Fruit fly (Drosophila melanogaster): ENCODE measurements around the gene CG15765.

The CG15765 gene

DNA sequence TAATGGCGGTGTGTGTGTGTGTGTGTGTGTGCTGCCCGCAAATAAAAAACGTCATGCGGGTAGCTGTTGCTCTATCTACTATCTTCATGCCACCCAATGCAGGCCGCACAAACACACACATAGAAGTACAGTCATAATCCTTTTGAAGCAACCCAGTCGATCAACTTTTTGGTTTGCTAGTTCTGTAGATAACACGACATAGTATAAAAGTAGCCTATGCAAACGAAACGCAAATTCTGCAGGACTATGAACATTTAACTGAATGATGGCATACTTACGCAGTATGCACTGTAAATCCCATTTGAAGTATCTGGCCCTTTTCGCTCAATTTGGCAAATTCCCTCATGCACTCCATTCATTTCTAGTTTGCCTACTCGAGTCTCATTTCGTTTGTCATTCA, 47.7 kb downstream of the CG15765 start (continued):
- TF ChIP-seq ftz-f1 (GFP tag; optimal IDR thresholded peaks at IDR 0.05), result no peak
- no peak for TF ChIP-seq CG3838 (GFP tag; optimal IDR thresholded peaks at IDR 0.05)
- TF ChIP-seq zen2 (GFP tag; IDR thresholded peaks at IDR 0.05; ENCODE audit: partially characterized antibody), result no peak
- TF ChIP-seq Kr (GFP tag; optimal IDR thresholded peaks at IDR 0.05), result no peak
- TF ChIP-seq peb (GFP tag; IDR thresholded peaks at IDR 0.05), result no peak
- no peak for TF ChIP-seq p53 (GFP tag; optimal IDR thresholded peaks at IDR 0.05)
- TF ChIP-seq bowl (GFP tag; IDR thresholded peaks at IDR 0.05), result no peak
- TF ChIP-seq klu (GFP tag; IDR thresholded peaks at IDR 0.05), result no peak
- TF ChIP-seq CG14667 (GFP tag; IDR thresholded peaks at IDR 0.05), result no peak
- no peak for TF ChIP-seq Oli (tag; optimal IDR thresholded peaks at IDR 0.05)
- TF ChIP-seq CG17361 (GFP tag; IDR thresholded peaks at IDR 0.05), result no peak
- TF ChIP-seq Sox102F (GFP tag; optimal IDR thresholded peaks at IDR 0.05), result no peak
- no peak for TF ChIP-seq lola (GFP tag; optimal IDR thresholded peaks at IDR 0.05)
- TF ChIP-seq CG14965 (GFP tag; optimal IDR thresholded peaks at IDR 0.05; ENCODE audit: borderline replicate concordance), result no peak
- no peak for TF ChIP-seq CG7987 (GFP tag; optimal IDR thresholded peaks at IDR 0.05)
- no peak for TF ChIP-seq knrl (GFP tag; IDR thresholded peaks at IDR 0.05; ENCODE audit: partially characterized antibody)
- TF ChIP-seq gfzf (GFP tag; optimal IDR thresholded peaks at IDR 0.05), result no peak
- no peak for TF ChIP-seq prd (optimal IDR thresholded peaks at IDR 0.05)
- TF ChIP-seq prd (GFP tag; IDR thresholded peaks at IDR 0.05), result peak; percentile 40; the same call in 1 of the 3 replicates
- no peak for TF ChIP-seq Aef1 (GFP tag; IDR thresholded peaks at IDR 0.05)
- peak; percentile 16 for TF ChIP-seq Myb (GFP tag; optimal IDR thresholded peaks at IDR 0.05)
- no peak for TF ChIP-seq H15 (GFP tag; IDR thresholded peaks at IDR 0.05)
- no peak for TF ChIP-seq CG6175 (GFP tag; IDR thresholded peaks at IDR 0.05)
- TF ChIP-seq NfI (GFP tag; optimal IDR thresholded peaks at IDR 0.05), result no peak
- TF ChIP-seq Hmr (GFP tag; optimal IDR thresholded peaks at IDR 0.05), result peak; percentile 23
- no peak for TF ChIP-seq kay (GFP tag; optimal IDR thresholded peaks at IDR 0.05)
- peak; percentile 2 for TF ChIP-seq PHDP (tag; optimal IDR thresholded peaks at IDR 0.05)
- TF ChIP-seq chn (GFP tag; optimal IDR thresholded peaks at IDR 0.05), result no peak
- no peak for TF ChIP-seq ase (GFP tag; IDR thresholded peaks at IDR 0.05)
- no peak for TF ChIP-seq pfk (GFP tag; optimal IDR thresholded peaks at IDR 0.05)
- TF ChIP-seq D19A (tag; optimal IDR thresholded peaks at IDR 0.05), result no peak
- TF ChIP-seq org-1 (GFP tag; optimal IDR thresholded peaks at IDR 0.05), result no peak
- no peak for TF ChIP-seq CG10267 (tag; optimal IDR thresholded peaks at IDR 0.05)
- no peak for TF ChIP-seq Opbp (GFP tag; IDR thresholded peaks at IDR 0.05; ENCODE audit: partially characterized antibody)
- TF ChIP-seq ind (GFP tag; optimal IDR thresholded peaks at IDR 0.05), result peak; percentile 26
- peak; percentile 42 for TF ChIP-seq sens (GFP tag)
- no peak for TF ChIP-seq CG9797 (GFP tag; optimal IDR thresholded peaks at IDR 0.05)
- TF ChIP-seq Ets97D (GFP tag; optimal IDR thresholded peaks at IDR 0.05), result no peak
- no peak for TF ChIP-seq CG3847 (GFP tag; IDR thresholded peaks at IDR 0.05)
- no peak for TF ChIP-seq Six4 (GFP tag; optimal IDR thresholded peaks at IDR 0.05)
- no peak for TF ChIP-seq CG4854 (GFP tag; optimal IDR thresholded peaks at IDR 0.05)
- TF ChIP-seq ham (GFP tag; IDR thresholded peaks at IDR 0.05), result no peak
- TF ChIP-seq CrebB (tag; optimal IDR thresholded peaks at IDR 0.05), result no peak
- no peak for TF ChIP-seq Max (GFP tag; optimal IDR thresholded peaks at IDR 0.05)
- no peak for TF ChIP-seq da (GFP tag; optimal IDR thresholded peaks at IDR 0.05)
- TF ChIP-seq grau (tag; optimal IDR thresholded peaks at IDR 0.05), result peak; percentile 66
- no peak for TF ChIP-seq CG10543 (GFP tag; optimal IDR thresholded peaks at IDR 0.05)
- no peak for TF ChIP-seq cwo (GFP tag; optimal IDR thresholded peaks at IDR 0.05)
- TF ChIP-seq Dref (GFP tag; IDR thresholded peaks at IDR 0.05), result no peak
- no peak for TF ChIP-seq vfl (GFP tag; optimal IDR thresholded peaks at IDR 0.05)
- no peak for TF ChIP-seq CG8765 (GFP tag; IDR thresholded peaks at IDR 0.05)
- TF ChIP-seq vvl (GFP tag; IDR thresholded peaks at IDR 0.05), result no peak
